Fruit fly (Drosophila melanogaster) whole organism: ENCODE data around the gene CG9915.

ENCODE experiments used
- Dll ChIP-seq: fragments of >200 bp; optimal IDR thresholded peaks from 2 replicates; lab custom pipeline; 2017
- pan ChIP-seq: fragments of >200 bp; optimal IDR thresholded peaks from 2 replicates; lab custom pipeline; 2017
- psq ChIP-seq: fragments of >200 bp; optimal IDR thresholded peaks from 2 replicates; lab custom pipeline; 2017
- usp ChIP-seq: fragments of >200 bp; optimal IDR thresholded peaks from 2 replicates; lab custom pipeline; 2017; ENCODE audit warnings: missing biosample characterization, missing genetic modification characterization, mixed read lengths

dm6 chrX:16332615-16333288, 19.8 kb upstream of the CG9915 start:
- no peak for TF ChIP-seq psq
- TF ChIP-seq Dll (lab: Kevin White, UChicago): no peak
- no peak for TF ChIP-seq usp (GFP tag; lab: Kevin White, UChicago)
- no peak for TF ChIP-seq pan (lab: Kevin White, UChicago)
